Fruit fly (Drosophila melanogaster) whole organism, embryonic: Measurements from ENCODE around the gene Naxd.

Source experiments
- CG1024 ChIP-seq: fragments of 200-800 bp; sonication (Bioruptor generic); IDR thresholded peaks from 2 replicates; pipeline ENCODE4 v1.3.6; 2022; ENCODE audit warnings: missing biosample characterization, missing genetic modification characterization
- CG13894 ChIP-seq: fragments of 200-800 bp; sonication (Bioruptor generic); optimal IDR thresholded peaks from 3 replicates; lab custom pipeline; 2018; ENCODE audit warnings: missing biosample characterization, mild to moderate bottlenecking, missing genetic modification characterization, moderate library complexity
- CG14710 ChIP-seq: fragments of 200-800 bp; sonication (Bioruptor generic); optimal IDR thresholded peaks from 3 replicates; lab custom pipeline; 2019; ENCODE audit warnings: missing biosample characterization, mild to moderate bottlenecking, missing genetic modification characterization, moderate library complexity
- CG16863 ChIP-seq: fragments of 200-800 bp; sonication (Bioruptor generic); optimal IDR thresholded peaks from 3 replicates; lab custom pipeline; 2016; ENCODE audit warnings: missing biosample characterization, missing genetic modification characterization
- CG1832 ChIP-seq: fragments of 200-800 bp; sonication (Bioruptor generic); optimal IDR thresholded peaks from 2 replicates; lab custom pipeline; 2017; ENCODE audit warnings: missing biosample characterization, mild to moderate bottlenecking, missing genetic modification characterization, inconsistent platforms
- CG2678 ChIP-seq: fragments of 200-800 bp; sonication (Bioruptor generic); optimal IDR thresholded peaks from 3 replicates; lab custom pipeline; 2019; ENCODE audit warnings: missing biosample characterization, mild to moderate bottlenecking, missing genetic modification characterization, moderate library complexity
- CG2889 ChIP-seq: fragments of 200-800 bp; sonication (Bioruptor generic); IDR thresholded peaks from 3 replicates; pipeline ENCODE4 v1.3.6; 2022; ENCODE audit warnings: missing biosample characterization, missing genetic modification characterization
- CG31365 ChIP-seq: fragments of 200-800 bp; sonication (Bioruptor generic); optimal IDR thresholded peaks from 2 replicates; lab custom pipeline; 2018; ENCODE audit warnings: missing biosample characterization, mild to moderate bottlenecking, missing genetic modification characterization
- CG6254 ChIP-seq: fragments of 200-800 bp; sonication (Bioruptor generic); optimal IDR thresholded peaks from 3 replicates; lab custom pipeline; 2017; ENCODE audit warnings: mild to moderate bottlenecking, missing biosample characterization, missing genetic modification reagents, missing genetic modification characterization
- CG6813 ChIP-seq: fragments of 200-800 bp; sonication (Bioruptor generic); optimal IDR thresholded peaks from 2 replicates; lab custom pipeline; 2017; ENCODE audit warnings: missing biosample characterization, missing genetic modification characterization, mild to moderate bottlenecking, moderate library complexity, missing genetic modification reagents
- CG7357 ChIP-seq: fragments of 200-800 bp; sonication (Bioruptor generic); IDR thresholded peaks from 3 replicates; pipeline ENCODE4 v1.3.6; 2022; ENCODE audit warnings: missing biosample characterization, missing genetic modification characterization
- CG8290 ChIP-seq, 3 experiments: fragments of 200-800 bp; sonication (Bioruptor generic); optimal IDR thresholded peaks; 2 replicates each; lab custom pipeline; 2016 to 2019; ENCODE audit warnings: missing biosample characterization in 3 of 3, missing genetic modification characterization in 3 of 3, mild to moderate bottlenecking in 2 of 3, moderate library complexity in 1 of 3
- CG9215 ChIP-seq: fragments of 200-800 bp; sonication (Bioruptor generic); IDR thresholded peaks from 2 replicates; pipeline ENCODE4 v1.3.6; 2022; ENCODE audit warnings: missing biosample characterization, missing genetic modification characterization
- CG9727 ChIP-seq: fragments of 200-800 bp; sonication (Bioruptor generic); optimal IDR thresholded peaks from 3 replicates; lab custom pipeline; 2017; ENCODE audit warnings: missing biosample characterization, mild to moderate bottlenecking, missing genetic modification characterization
- CG9797 ChIP-seq: fragments of 200-800 bp; sonication (Bioruptor generic); optimal IDR thresholded peaks from 3 replicates; lab custom pipeline; 2018; ENCODE audit warnings: missing biosample characterization, mild to moderate bottlenecking, missing genetic modification characterization
- Dbx ChIP-seq: fragments of 200-800 bp; sonication (Bioruptor generic); IDR thresholded peaks from 3 replicates; pipeline ENCODE4 v1.3.6; 2022; ENCODE audit warnings: missing biosample characterization, missing genetic modification characterization
- Deaf1 ChIP-seq: fragments of 200-800 bp; optimal IDR thresholded peaks from 3 replicates; lab custom pipeline; 2019; ENCODE audit warnings: missing biosample characterization, mild to moderate bottlenecking, missing genetic modification characterization, moderate library complexity
- Dp ChIP-seq: fragments of 200-800 bp; sonication (Bioruptor generic); optimal IDR thresholded peaks from 2 replicates; lab custom pipeline; 2018; ENCODE audit warnings: missing biosample characterization, mild to moderate bottlenecking, missing genetic modification characterization, moderate library complexity
- Ets97D ChIP-seq: fragments of 200-800 bp; sonication (Bioruptor generic); optimal IDR thresholded peaks from 3 replicates; lab custom pipeline; 2016; ENCODE audit warnings: missing biosample characterization, missing genetic modification characterization
- HLH3B ChIP-seq: fragments of 200-800 bp; sonication (Bioruptor generic); IDR thresholded peaks from 2 replicates; pipeline ENCODE4 v1.3.6; 2022; ENCODE audit warnings: missing biosample characterization, missing genetic modification characterization
- HLH54F ChIP-seq: fragments of 200-800 bp; sonication (Bioruptor generic); optimal IDR thresholded peaks from 3 replicates; lab custom pipeline; 2016; ENCODE audit warnings: missing biosample characterization, missing genetic modification characterization
- Jarid2 ChIP-seq: fragments of 200-800 bp; sonication (Bioruptor generic); optimal IDR thresholded peaks from 3 replicates; lab custom pipeline; 2017; ENCODE audit warnings: mild to moderate bottlenecking, missing biosample characterization, missing genetic modification reagents, missing genetic modification characterization
- Max ChIP-seq: fragments of 200-800 bp; sonication (Bioruptor generic); optimal IDR thresholded peaks from 2 replicates; lab custom pipeline; 2016; ENCODE audit warnings: missing biosample characterization, mild to moderate bottlenecking, missing genetic modification characterization
- Meics ChIP-seq: fragments of 200-800 bp; sonication (Bioruptor generic); optimal IDR thresholded peaks from 2 replicates; lab custom pipeline; 2017; ENCODE audit warnings: missing biosample characterization, mild to moderate bottlenecking, missing genetic modification characterization
- Nf-YC ChIP-seq: fragments of 200-800 bp; optimal IDR thresholded peaks from 3 replicates; lab custom pipeline; 2019; ENCODE audit warnings: missing biosample characterization, mild to moderate bottlenecking, missing genetic modification characterization, moderate library complexity
- NfI ChIP-seq: fragments of 200-800 bp; sonication (Bioruptor generic); optimal IDR thresholded peaks from 3 replicates; lab custom pipeline; 2018; ENCODE audit warnings: missing biosample characterization, mild to moderate bottlenecking, missing genetic modification characterization, moderate library complexity
- Rfx ChIP-seq: fragments of 200-800 bp; sonication (Bioruptor generic); IDR thresholded peaks from 2 replicates; pipeline ENCODE4 v1.3.6; 2022; ENCODE audit warnings: missing biosample characterization, missing genetic modification characterization
- TFAM ChIP-seq: fragments of 200-800 bp; sonication (Bioruptor generic); optimal IDR thresholded peaks from 2 replicates; lab custom pipeline; 2017; ENCODE audit warnings: missing biosample characterization, missing genetic modification characterization, inconsistent platforms
- Usf ChIP-seq: fragments of 200-800 bp; sonication (Bioruptor generic); optimal IDR thresholded peaks from 2 replicates; lab custom pipeline; 2017; ENCODE audit warnings: missing genotype, missing biosample characterization, missing genetic modification characterization
- az2 ChIP-seq: fragments of 200-800 bp; sonication (Bioruptor generic); optimal IDR thresholded peaks from 3 replicates; lab custom pipeline; 2016; ENCODE audit warnings: missing biosample characterization, missing genetic modification characterization
- bowl ChIP-seq: fragments of 200-800 bp; sonication (Bioruptor generic); IDR thresholded peaks from 2 replicates; pipeline ENCODE4 v1.3.6; 2022; ENCODE audit warnings: missing biosample characterization, missing genetic modification characterization
- chinmo ChIP-seq: fragments of 200-800 bp; sonication (Bioruptor generic); IDR thresholded peaks from 4 replicates; pipeline ENCODE4 v1.3.6; 2022; ENCODE audit warnings: missing biosample characterization, missing genetic modification characterization; ENCODE audit not compliant: partially characterized antibody
- crol ChIP-seq: fragments of 200-800 bp; sonication (Bioruptor generic); IDR thresholded peaks from 2 replicates; pipeline ENCODE4 v1.3.6; 2022; ENCODE audit warnings: missing biosample characterization, missing genetic modification characterization
- cwo ChIP-seq: fragments of 200-800 bp; sonication (Bioruptor generic); optimal IDR thresholded peaks from 3 replicates; lab custom pipeline; 2017; ENCODE audit warnings: missing biosample characterization, missing genetic modification characterization, mild to moderate bottlenecking, moderate library complexity, missing genetic modification reagents
- dysf ChIP-seq: fragments of 200-800 bp; sonication (Bioruptor generic); IDR thresholded peaks from 3 replicates; pipeline ENCODE4 v1.3.6; 2022; ENCODE audit warnings: missing biosample characterization, missing genetic modification characterization
- gem ChIP-seq: fragments of 200-800 bp; sonication (Bioruptor generic); optimal IDR thresholded peaks from 2 replicates; lab custom pipeline; 2019; ENCODE audit warnings: missing biosample characterization, mild to moderate bottlenecking, missing genetic modification characterization, moderate library complexity
- ham ChIP-seq: fragments of 200-800 bp; sonication (Bioruptor generic); IDR thresholded peaks from 2 replicates; pipeline ENCODE4 v1.3.6; 2022; ENCODE audit warnings: missing biosample characterization, missing genetic modification characterization
- hkb ChIP-seq, 2 experiments: fragments of 200-800 bp in 1 of 2; fragments of >200 bp in 1 of 2; sonication (Bioruptor generic) in 1 of 2; IDR thresholded peaks in 1 of 2; optimal IDR thresholded peaks in 1 of 2; 2 replicates each; pipeline versions ENCODE4 v1.3.6 to Lab custom; 2017 to 2022; ENCODE audit warnings: missing biosample characterization in 1 of 2, missing genetic modification characterization in 1 of 2
- nerfin-1 ChIP-seq: fragments of 200-800 bp; sonication (Bioruptor generic); optimal IDR thresholded peaks from 3 replicates; lab custom pipeline; 2019; ENCODE audit warnings: missing biosample characterization, mild to moderate bottlenecking, missing genetic modification characterization, moderate library complexity
- pan ChIP-seq, 4 experiments: fragments of >200 bp in 3 of 4; fragments of 200-800 bp in 1 of 4; sonication (Bioruptor generic) in 1 of 4; optimal IDR thresholded peaks in 3 of 4; IDR thresholded peaks in 1 of 4; 2 replicates each; pipeline versions ENCODE4 v1.3.6 to Lab custom; 2017 to 2022; ENCODE audit warnings: missing biosample characterization in 2 of 4, missing genetic modification characterization in 2 of 4, mixed read lengths in 1 of 4
- scrt ChIP-seq: fragments of 200-800 bp; sonication (Bioruptor generic); optimal IDR thresholded peaks from 2 replicates; lab custom pipeline; 2018; ENCODE audit warnings: missing biosample characterization, mild to moderate bottlenecking, missing genetic modification characterization, moderate library complexity
- wor ChIP-seq: fragments of 200-800 bp; sonication (Bioruptor generic); IDR thresholded peaks from 2 replicates; pipeline ENCODE4 v1.3.6; 2022; ENCODE audit warnings: missing biosample characterization, missing genetic modification characterization

The Naxd gene

DNA sequence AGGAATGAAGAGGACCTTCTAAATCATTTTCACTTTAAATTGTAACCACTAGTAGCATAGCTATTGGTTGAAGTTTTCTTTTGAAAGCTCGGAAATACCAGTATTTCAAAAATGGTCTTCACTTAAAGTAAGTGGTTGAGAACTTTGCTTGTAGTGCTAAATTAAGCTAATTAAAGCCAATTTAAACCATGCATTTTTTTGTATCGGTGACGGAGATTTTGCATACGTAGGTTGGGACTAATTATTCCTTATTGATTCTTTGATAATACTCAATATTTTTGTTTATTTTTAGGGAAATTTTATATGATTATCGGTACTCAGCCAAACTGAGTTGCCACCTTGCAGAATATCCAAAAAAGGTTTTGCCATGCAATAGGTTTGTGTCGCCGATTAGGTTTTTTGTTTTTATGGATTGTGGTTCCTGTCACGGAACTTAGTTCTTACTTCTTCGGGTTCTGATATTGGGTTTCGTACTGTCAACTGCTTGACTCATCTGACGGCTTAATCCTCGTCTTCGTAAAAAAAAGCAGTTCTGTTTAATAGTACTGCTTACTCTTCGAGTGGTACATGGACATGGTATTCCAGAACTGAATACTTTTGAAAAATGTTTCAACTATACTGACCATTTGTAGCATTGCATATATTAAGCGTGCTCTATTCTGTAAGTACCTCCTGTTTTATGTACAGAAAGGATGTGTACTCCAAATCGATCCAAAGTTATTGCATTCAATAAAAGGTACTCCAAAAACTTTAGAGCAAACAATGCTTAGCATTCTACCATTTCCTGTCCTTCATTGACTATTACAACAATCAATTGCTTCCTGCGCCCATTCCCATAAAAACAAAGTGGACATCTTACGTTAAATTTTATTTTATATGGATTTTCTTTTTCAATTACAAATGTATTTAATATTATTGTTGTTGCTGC is 42.8 kb upstream of the Naxd start (continued):
- no peak for TF ChIP-seq az2 (GFP tag; lab: Kevin White, UChicago)

DNA sequence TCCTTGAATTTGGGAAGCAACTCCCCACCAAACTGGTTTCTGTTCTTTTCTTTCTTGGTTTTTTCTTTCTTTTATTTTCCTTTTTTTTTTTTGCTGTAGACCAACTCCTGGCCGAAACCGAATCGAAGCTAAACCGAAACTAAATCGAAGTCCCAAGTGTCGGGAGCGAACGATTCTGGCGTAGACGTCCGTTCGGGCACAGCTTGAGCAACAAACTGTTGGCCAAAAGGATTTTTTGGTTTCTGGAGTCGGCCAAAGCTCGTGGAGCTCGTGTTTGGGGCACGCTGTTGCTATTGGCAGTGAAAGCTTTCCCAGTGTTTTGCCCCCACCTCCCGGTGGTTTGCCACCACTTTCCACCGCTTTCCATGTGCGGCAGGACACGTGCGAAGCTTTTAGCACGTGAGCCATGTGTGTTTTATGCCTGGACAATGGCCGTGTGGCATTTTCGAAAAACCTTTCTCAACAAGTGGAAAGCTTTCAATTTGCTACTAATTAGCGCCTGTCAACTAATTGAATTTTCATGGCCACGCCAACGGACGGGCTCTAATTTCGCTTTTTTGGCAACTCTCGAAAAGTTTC is 41.5 kb upstream of the Naxd start, which contains the start of gene CG14082:
TSS of gene CG14082 (minus strand) at position 51 of the 579 bp plus-strand sequence.
- peak; percentile 39; the same call in 1 of the 2 replicates for TF ChIP-seq Rfx (GFP tag; lab: Robert Waterston, UW)
- peak; percentile 31 for TF ChIP-seq Nf-YC
- TF ChIP-seq CG13894 = peak; percentile 36
- TF ChIP-seq Deaf1 (tag; lab: Kevin White, UChicago) = peak; percentile 82
- TF ChIP-seq chinmo (GFP tag; lab: Robert Waterston, UW) = 0 out of 4 replicates have a peak, but pooled peaks have one; percentile 24
- peak; percentile 91 for TF ChIP-seq scrt (GFP tag; lab: Kevin White, UChicago)
- TF ChIP-seq cwo = peak; percentile 85
- TF ChIP-seq Dp (GFP tag; lab: Kevin White, UChicago) = no peak
- TF ChIP-seq Usf = no peak

DNA sequence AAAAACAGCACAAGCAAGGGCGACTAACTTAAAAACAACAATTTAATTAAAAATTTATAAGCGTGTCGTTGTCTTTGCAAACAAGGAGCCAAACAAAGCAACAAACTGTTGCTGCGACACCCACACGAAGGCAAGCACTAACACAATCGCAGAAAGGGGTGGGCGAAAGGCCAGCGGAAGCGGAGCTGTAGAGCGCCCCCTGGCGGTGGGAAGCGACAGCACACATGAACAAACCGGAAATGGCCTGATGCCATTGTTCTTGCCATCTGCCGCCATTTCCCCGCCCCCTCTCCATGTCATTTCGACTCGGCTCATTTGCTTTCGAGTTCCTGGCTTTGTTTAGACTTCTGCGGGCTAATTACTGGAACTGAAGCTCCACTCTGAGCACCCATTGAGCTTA is 35.1 kb upstream of the Naxd start:
- TF ChIP-seq CG9215 (GFP tag; lab: Robert Waterston, UW) (no peak), pan (optimal IDR thresholded peaks at IDR 0.05; lab: Kevin White, UChicago) (no peak), pan (GFP tag; optimal IDR thresholded peaks at IDR 0.05 in 1 of 2, IDR thresholded peaks at IDR 0.05 in 1 of 2) (peak in 1 of 2 experiments; percentile 33), CG1832 (GFP tag; lab: Kevin White, UChicago) (no peak), nerfin-1 (peak; percentile 13), CG2889 (no peak), NfI (GFP tag; lab: Kevin White, UChicago) (peak; percentile 59), CG1024 (peak; percentile 49; the same call in 1 of the 2 replicates), wor (GFP tag; lab: Robert Waterston, UW) (no peak), HLH3B (GFP tag; lab: Robert Waterston, UW) (peak; percentile 26; the same call in 1 of the 2 replicates), CG7357 (GFP tag; lab: Robert Waterston, UW) (no peak), Jarid2 (GFP tag; lab: Kevin White, UChicago) (peak; percentile 2), Meics (GFP tag; lab: Kevin White, UChicago) (peak; percentile 43), CG6254 (GFP tag; lab: Kevin White, UChicago) (peak; percentile 43), hkb (optimal IDR thresholded peaks at IDR 0.05; lab: Kevin White, UChicago) (no peak), hkb (GFP tag; IDR thresholded peaks at IDR 0.05; lab: Robert Waterston, UW) (peak; percentile 26; the same call in 1 of the 2 replicates), Max (GFP tag; lab: Kevin White, UChicago) (no peak), CG2678 (peak; percentile 8), Dbx (GFP tag; lab: Robert Waterston, UW) (0 out of 3 replicates have a peak, but pooled peaks have one; percentile 47), CG31365 (tag; lab: Kevin White, UChicago) (peak; percentile 27), CG9797 (GFP tag; lab: Kevin White, UChicago) (no peak), TFAM (no peak), CG9727 (GFP tag; lab: Kevin White, UChicago) (peak; percentile 17), dysf (GFP tag; lab: Robert Waterston, UW) (peak; percentile 50; the same call in 1 of the 3 replicates), CG6813 (peak; percentile 53), Ets97D (GFP tag; lab: Kevin White, UChicago) (peak; percentile 77), ham (GFP tag; lab: Robert Waterston, UW) (no peak), CG14710 (tag; lab: Kevin White, UChicago) (no peak), crol (GFP tag; lab: Robert Waterston, UW) (peak; percentile 17; the same call in 1 of the 2 replicates), HLH54F (GFP tag; lab: Kevin White, UChicago) (no peak), CG8290 (GFP tag; optimal IDR thresholded peaks at IDR 0.05; lab: Kevin White, UChicago) (no peak), CG8290 (tag; optimal IDR thresholded peaks at IDR 0.05; lab: Kevin White, UChicago) (peak in 1 of 2 experiments; percentile 50), CG16863 (no peak), gem (tag; lab: Kevin White, UChicago) (no peak), bowl (GFP tag; lab: Robert Waterston, UW) (0 out of 2 replicates have a peak, but pooled peaks have one; percentile 10)
